Worm (Caenorhabditis elegans) whole organism, L2 larva: ENCODE results near the gene Y43B11AL.1.

ENCODE experiments used
- ama-1 ChIP-seq: fragments of 150-350 bp; optimal IDR thresholded peaks from 2 replicates; lab custom pipeline; 2018; ENCODE audit warnings: inconsistent platforms
- ceh-82 ChIP-seq: fragments of 150-350 bp; optimal IDR thresholded peaks from 2 replicates; lab custom pipeline; 2014; ENCODE audit warnings: missing biosample characterization, missing genetic modification characterization
- egl-27 ChIP-seq: sonication (generic microtip); optimal IDR thresholded peaks from 3 replicates; lab custom pipeline; 2017; ENCODE audit warnings: missing biosample characterization, missing genetic modification reagents, missing genetic modification characterization
- elt-3 ChIP-seq: sonication (generic microtip); optimal IDR thresholded peaks from 2 replicates; lab custom pipeline; 2017; ENCODE audit warnings: missing biosample characterization, missing genetic modification characterization
- lin-11 ChIP-seq: fragments of 150-350 bp; sonication (generic microtip); optimal IDR thresholded peaks from 2 replicates; lab custom pipeline; 2014; ENCODE audit warnings: missing biosample characterization, missing genetic modification characterization, inconsistent platforms, mixed read lengths
- nhr-10 ChIP-seq: sonication (generic microtip); optimal IDR thresholded peaks from 2 replicates; lab custom pipeline; 2017; ENCODE audit warnings: missing biosample characterization, missing genetic modification characterization
- nhr-11 ChIP-seq: fragments of 150-350 bp; optimal IDR thresholded peaks from 2 replicates; lab custom pipeline; 2014; ENCODE audit warnings: missing biosample characterization, missing genetic modification characterization
- nhr-237 ChIP-seq: fragments of 150-350 bp; optimal IDR thresholded peaks from 2 replicates; lab custom pipeline; 2014; ENCODE audit warnings: missing biosample characterization, missing genetic modification characterization
- nhr-77 ChIP-seq: fragments of 150-350 bp; optimal IDR thresholded peaks from 2 replicates; lab custom pipeline; 2014; ENCODE audit warnings: missing biosample characterization, missing genetic modification characterization
- unc-55 ChIP-seq: fragments of 150-350 bp; sonication (generic microtip); optimal IDR thresholded peaks from 3 replicates; lab custom pipeline; 2014; ENCODE audit warnings: missing biosample characterization, missing genetic modification reagents, missing genetic modification characterization
- unc-62 ChIP-seq: fragments of 150-350 bp; optimal IDR thresholded peaks from 2 replicates; lab custom pipeline; 2014; ENCODE audit warnings: missing biosample characterization, missing genetic modification reagents, missing genetic modification characterization
- ztf-11 ChIP-seq: sonication (generic microtip); optimal IDR thresholded peaks from 2 replicates; lab custom pipeline; 2017; ENCODE audit warnings: missing biosample characterization, missing genetic modification characterization

ce11 chrIV:7048637-7049245, 16.4 kb upstream of the Y43B11AL.1 start:
- no peak for TF ChIP-seq lin-11 (tag; lab: Kevin White, UChicago)
- no peak for TF ChIP-seq egl-27
- TF ChIP-seq nhr-11, result no peak
- TF ChIP-seq unc-55 (GFP tag; lab: Kevin White, UChicago), result no peak
- no peak for TF ChIP-seq nhr-237
- no peak for TF ChIP-seq unc-62
- no peak for TF ChIP-seq ceh-82 (tag; lab: Kevin White, UChicago)
- TF ChIP-seq ztf-11 (tag; lab: Kevin White, UChicago), result no peak
- no peak for TF ChIP-seq nhr-77 (tag; lab: Kevin White, UChicago)
- TF ChIP-seq ama-1, result no peak
- no peak for TF ChIP-seq elt-3 (tag; lab: Kevin White, UChicago)
- no peak for TF ChIP-seq nhr-10
